Fruit fly (Drosophila melanogaster) whole organism, pupa: ENCODE data around the gene sro.

Experiments used
- CG10348 ChIP-seq: fragments of 200-800 bp; sonication (Bioruptor generic); IDR thresholded peaks from 2 replicates; pipeline ENCODE4 v1.3.6; 2022; ENCODE audit warnings: missing biosample characterization, missing genetic modification characterization
- CG14655 ChIP-seq: fragments of 200-800 bp; sonication (Bioruptor generic); optimal IDR thresholded peaks from 3 replicates; lab custom pipeline; 2017; ENCODE audit warnings: mild to moderate bottlenecking, missing biosample characterization, missing genetic modification reagents, missing genetic modification characterization
- CG15710 ChIP-seq: fragments of 200-800 bp; sonication (Bioruptor generic); optimal IDR thresholded peaks from 2 replicates; lab custom pipeline; 2018; ENCODE audit warnings: missing biosample characterization, mild to moderate bottlenecking, missing genetic modification characterization, moderate library complexity
- CG32121 ChIP-seq: fragments of 200-800 bp; sonication (Bioruptor generic); IDR thresholded peaks from 2 replicates; pipeline ENCODE4 v1.3.6; 2022; ENCODE audit warnings: missing biosample characterization, missing genetic modification characterization
- CG34367 ChIP-seq: fragments of 200-800 bp; sonication (Bioruptor generic); optimal IDR thresholded peaks from 2 replicates; lab custom pipeline; 2018; ENCODE audit warnings: missing biosample characterization, mild to moderate bottlenecking, missing genetic modification characterization
- CG4496 ChIP-seq: fragments of 200-800 bp; sonication (Bioruptor generic); IDR thresholded peaks from 3 replicates; pipeline ENCODE4 v1.3.6; 2022; ENCODE audit warnings: missing biosample characterization, missing genetic modification characterization
- D1 ChIP-seq: fragments of 200-800 bp; sonication (Bioruptor generic); optimal IDR thresholded peaks from 2 replicates; lab custom pipeline; 2018; ENCODE audit warnings: missing biosample characterization, mild to moderate bottlenecking, missing genetic modification characterization, moderate library complexity
- EcR ChIP-seq: fragments of 200-800 bp; sonication (Bioruptor generic); optimal IDR thresholded peaks from 3 replicates; lab custom pipeline; 2019; ENCODE audit warnings: missing biosample characterization, missing genetic modification characterization, mild to moderate bottlenecking, moderate library complexity, missing genetic modification reagents
- Pif1A ChIP-seq: fragments of 200-800 bp; sonication (Bioruptor generic); optimal IDR thresholded peaks from 3 replicates; lab custom pipeline; 2016; ENCODE audit warnings: missing biosample characterization, missing genetic modification characterization
- rn ChIP-seq: fragments of 200-800 bp; sonication (Bioruptor generic); IDR thresholded peaks from 2 replicates; pipeline ENCODE4 v1.3.6; 2022; ENCODE audit warnings: missing biosample characterization, missing genetic modification characterization

- no peak for TF ChIP-seq rn
- no peak for TF ChIP-seq CG10348 (GFP tag; lab: Robert Waterston, UW)
- TF ChIP-seq CG34367 (tag; lab: Kevin White, UChicago), result peak; percentile 25
- peak; percentile 12 for TF ChIP-seq CG15710 (tag; lab: Kevin White, UChicago)
- TF ChIP-seq Pif1A (GFP tag; lab: Kevin White, UChicago), result peak; percentile 9
- no peak for TF ChIP-seq EcR (GFP tag; lab: Kevin White, UChicago)
- no peak for TF ChIP-seq D1
- TF ChIP-seq CG32121 (GFP tag; lab: Robert Waterston, UW), result no peak
- no peak for TF ChIP-seq CG4496 (GFP tag; lab: Robert Waterston, UW)
- TF ChIP-seq CG14655 (GFP tag; lab: Kevin White, UChicago), result peak; percentile 69
Measured at dm6 chr3R:29838751-29839150, 44.4 kb downstream of the sro start.
